Worm (Caenorhabditis elegans) whole organism, L2 larva: ENCODE results near the gene K08E3.2.

Experiments
- C34F6.9 ChIP-seq: fragments of 150-350 bp; optimal IDR thresholded peaks from 2 replicates; lab custom pipeline; 2014; ENCODE audit warnings: missing biosample characterization, missing genetic modification characterization
- F13H6.1 ChIP-seq: sonication (generic microtip); optimal IDR thresholded peaks from 2 replicates; lab custom pipeline; 2016; ENCODE audit warnings: missing genetic modification characterization, missing compliant biosample characterization
- Y55F3AM.14 ChIP-seq: fragments of 200-800 bp; sonication (Bioruptor generic); optimal IDR thresholded peaks from 2 replicates; lab custom pipeline; 2018; ENCODE audit warnings: mild to moderate bottlenecking, missing genetic modification characterization, missing compliant biosample characterization
- alr-1 ChIP-seq: fragments of 150-350 bp; optimal IDR thresholded peaks from 2 replicates; lab custom pipeline; 2014; ENCODE audit warnings: missing biosample characterization, missing genetic modification characterization
- ama-1 ChIP-seq: fragments of 150-350 bp; optimal IDR thresholded peaks from 2 replicates; lab custom pipeline; 2018; ENCODE audit warnings: inconsistent platforms
- blmp-1 ChIP-seq: sonication (generic microtip); optimal IDR thresholded peaks from 2 replicates; lab custom pipeline; 2017; ENCODE audit warnings: missing genetic modification characterization, mild to moderate bottlenecking, missing compliant biosample characterization, antibody characterized with exemption, moderate library complexity; ENCODE audit not compliant: insufficient read depth
- ceh-16 ChIP-seq: fragments of 150-350 bp; optimal IDR thresholded peaks from 2 replicates; lab custom pipeline; 2014; ENCODE audit warnings: missing biosample characterization, missing genetic modification characterization
- ceh-82 ChIP-seq: fragments of 150-350 bp; optimal IDR thresholded peaks from 2 replicates; lab custom pipeline; 2014; ENCODE audit warnings: missing biosample characterization, missing genetic modification characterization
- crh-2 ChIP-seq: sonication (generic microtip); optimal IDR thresholded peaks from 2 replicates; lab custom pipeline; 2017; ENCODE audit warnings: missing biosample characterization, missing genetic modification characterization
- egl-27 ChIP-seq: sonication (generic microtip); optimal IDR thresholded peaks from 3 replicates; lab custom pipeline; 2017; ENCODE audit warnings: missing biosample characterization, missing genetic modification reagents, missing genetic modification characterization
- elt-1 ChIP-seq: fragments of 150-350 bp; optimal IDR thresholded peaks from 2 replicates; lab custom pipeline; 2014; ENCODE audit warnings: missing biosample characterization, missing genetic modification characterization
- fos-1 ChIP-seq: fragments of 150-350 bp; optimal IDR thresholded peaks from 2 replicates; lab custom pipeline; 2014; ENCODE audit warnings: missing biosample characterization, missing genetic modification characterization
- gmeb-1 ChIP-seq: fragments of 150-350 bp; optimal IDR thresholded peaks from 2 replicates; lab custom pipeline; 2014; ENCODE audit warnings: missing biosample characterization, missing genetic modification characterization
- lin-11 ChIP-seq: fragments of 150-350 bp; sonication (generic microtip); optimal IDR thresholded peaks from 2 replicates; lab custom pipeline; 2014; ENCODE audit warnings: missing biosample characterization, missing genetic modification characterization, inconsistent platforms, mixed read lengths
- lin-39 ChIP-seq: fragments of 150-350 bp; optimal IDR thresholded peaks from 2 replicates; lab custom pipeline; 2014; ENCODE audit warnings: missing biosample characterization, missing genetic modification reagents, missing genetic modification characterization
- lsy-2 ChIP-seq, 2 experiments: fragments of 150-350 bp in 1 of 2; sonication (generic microtip) in 1 of 2; optimal IDR thresholded peaks; 2 replicates each; lab custom pipeline; 2014 to 2017; ENCODE audit warnings: missing biosample characterization in 2 of 2, missing genetic modification characterization in 2 of 2
- mbf-1 ChIP-seq: sonication (generic microtip); optimal IDR thresholded peaks from 2 replicates; lab custom pipeline; 2017; ENCODE audit warnings: missing biosample characterization, missing genetic modification characterization
- mdl-1 ChIP-seq, 2 experiments: fragments of 150-350 bp in 1 of 2; sonication (generic microtip) in 1 of 2; optimal IDR thresholded peaks; 2 replicates each; lab custom pipeline; 2017; ENCODE audit warnings: missing biosample characterization in 2 of 2, missing genetic modification characterization in 2 of 2
- nhr-11 ChIP-seq: fragments of 150-350 bp; optimal IDR thresholded peaks from 2 replicates; lab custom pipeline; 2014; ENCODE audit warnings: missing biosample characterization, missing genetic modification characterization
- nhr-129 ChIP-seq: fragments of 150-350 bp; optimal IDR thresholded peaks from 2 replicates; lab custom pipeline; 2014; ENCODE audit warnings: missing biosample characterization, missing genetic modification characterization
- nhr-21 ChIP-seq: fragments of 150-350 bp; optimal IDR thresholded peaks from 2 replicates; lab custom pipeline; 2014; ENCODE audit warnings: missing biosample characterization, missing genetic modification characterization
- nhr-23 ChIP-seq: fragments of 150-350 bp; optimal IDR thresholded peaks from 2 replicates; lab custom pipeline; 2014; ENCODE audit warnings: missing biosample characterization, missing genetic modification reagents, missing genetic modification characterization
- nhr-25 ChIP-seq: fragments of 150-350 bp; sonication (generic microtip); optimal IDR thresholded peaks from 3 replicates; lab custom pipeline; 2014; ENCODE audit warnings: missing biosample characterization, missing genetic modification characterization
- nhr-6 ChIP-seq: fragments of 150-350 bp; optimal IDR thresholded peaks from 2 replicates; lab custom pipeline; 2014; ENCODE audit warnings: missing biosample characterization, missing genetic modification characterization
- nhr-77 ChIP-seq: fragments of 150-350 bp; optimal IDR thresholded peaks from 2 replicates; lab custom pipeline; 2014; ENCODE audit warnings: missing biosample characterization, missing genetic modification characterization
- skn-1 ChIP-seq: sonication (generic microtip); optimal IDR thresholded peaks from 2 replicates; lab custom pipeline; 2017; ENCODE audit warnings: missing biosample characterization, missing genetic modification characterization
- sma-3 ChIP-seq: sonication (generic microtip); optimal IDR thresholded peaks from 2 replicates; lab custom pipeline; 2016; ENCODE audit warnings: missing genetic modification reagents, missing genetic modification characterization, missing compliant biosample characterization
- sma-9 ChIP-seq, 2 experiments: fragments of 150-350 bp in 1 of 2; sonication (generic microtip) in 1 of 2; optimal IDR thresholded peaks; 2 replicates each; lab custom pipeline; 2014 to 2016; ENCODE audit warnings: missing genetic modification characterization in 2 of 2, mild to moderate bottlenecking in 1 of 2, missing biosample characterization in 1 of 2, missing compliant biosample characterization in 1 of 2, missing genetic modification reagents in 1 of 2, moderate library complexity in 1 of 2
- snpc-4 ChIP-seq: fragments of 150-350 bp; optimal IDR thresholded peaks from 2 replicates; lab custom pipeline; 2014; ENCODE audit warnings: missing biosample characterization, missing genetic modification characterization
- unc-55 ChIP-seq: fragments of 150-350 bp; sonication (generic microtip); optimal IDR thresholded peaks from 3 replicates; lab custom pipeline; 2014; ENCODE audit warnings: missing biosample characterization, missing genetic modification reagents, missing genetic modification characterization
- unc-62 ChIP-seq: fragments of 150-350 bp; optimal IDR thresholded peaks from 2 replicates; lab custom pipeline; 2014; ENCODE audit warnings: missing biosample characterization, missing genetic modification reagents, missing genetic modification characterization
- zag-1 ChIP-seq: fragments of 150-350 bp; optimal IDR thresholded peaks from 2 replicates; lab custom pipeline; 2014; ENCODE audit warnings: missing biosample characterization, missing genetic modification characterization
- ztf-11 ChIP-seq: sonication (generic microtip); optimal IDR thresholded peaks from 2 replicates; lab custom pipeline; 2017; ENCODE audit warnings: missing biosample characterization, missing genetic modification characterization
- ztf-4 ChIP-seq: fragments of 150-350 bp; optimal IDR thresholded peaks from 2 replicates; lab custom pipeline; 2014; ENCODE audit warnings: missing biosample characterization, missing genetic modification characterization

K08E3.2 gene

DNA sequence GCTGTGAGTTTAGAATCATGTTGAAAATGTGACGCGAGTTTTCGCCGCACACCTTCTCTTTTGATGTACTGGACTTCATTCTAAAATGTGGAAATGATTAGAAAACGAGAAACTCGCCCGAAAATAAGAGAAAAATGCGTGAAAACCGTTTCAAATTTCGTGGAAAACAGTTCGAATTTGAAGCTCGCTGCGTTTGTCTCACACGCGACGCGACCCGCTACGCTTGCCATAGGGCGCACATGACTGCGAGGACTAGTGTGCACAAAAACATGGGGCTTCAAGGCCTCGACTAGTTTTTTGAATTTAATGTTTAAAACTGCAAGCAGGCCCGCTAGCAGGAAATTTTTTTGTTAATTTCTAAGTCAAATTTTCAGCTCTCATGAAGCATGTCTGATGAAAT lies 22.7 kb upstream of the K08E3.2 start, which contains the start of the genes cyk-4 and pdr-1 (continued):
- TF ChIP-seq blmp-1 (peak; percentile 30), elt-1 (tag; lab: Kevin White, UChicago) (no peak), snpc-4 (no peak), skn-1 (tag; lab: Kevin White, UChicago) (no peak), C34F6.9 (peak; percentile 76), F13H6.1 (no peak), sma-9 (GFP tag; optimal IDR thresholded peaks at IDR 0.05; lab: Kevin White, UChicago) (no peak), sma-9 (tag; optimal IDR thresholded peaks at IDR 0.05; lab: Kevin White, UChicago) (no peak), lin-11 (tag; lab: Kevin White, UChicago) (peak; percentile 44), mdl-1 (tag; optimal IDR thresholded peaks at IDR 0.05; lab: Kevin White, UChicago) (no peak), crh-2 (tag; lab: Kevin White, UChicago) (peak; percentile 57), lin-39 (tag; lab: Kevin White, UChicago) (no peak), unc-62 (no peak), egl-27 (no peak), fos-1 (tag; lab: Kevin White, UChicago) (no peak), unc-55 (peak; percentile 77), nhr-6 (tag; lab: Kevin White, UChicago) (no peak), alr-1 (tag; lab: Kevin White, UChicago) (no peak), nhr-21 (tag; lab: Kevin White, UChicago) (no peak), zag-1 (tag; lab: Kevin White, UChicago) (no peak)

DNA sequence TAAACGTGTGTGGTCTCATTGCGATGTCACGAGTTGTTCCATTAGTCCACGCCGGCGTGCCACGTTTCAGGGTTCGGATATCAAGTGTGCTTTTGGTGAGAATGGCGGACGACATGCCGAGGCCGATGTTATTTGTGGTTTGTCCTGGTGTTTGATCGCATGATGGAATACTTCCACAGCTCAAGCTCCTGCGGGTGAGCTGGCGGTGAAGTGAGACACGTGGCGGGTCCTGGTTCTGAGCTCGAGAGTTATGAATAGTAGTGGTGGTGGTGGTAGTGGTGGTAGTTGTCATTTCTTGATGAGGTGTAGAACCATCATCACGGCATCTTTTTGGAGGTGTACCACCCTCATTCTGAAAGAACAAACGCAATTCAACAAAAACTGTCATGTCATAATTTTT lies 21.5 kb upstream of the K08E3.2 start:
- TF ChIP-seq Y55F3AM.14 (GFP tag; lab: Kevin White, UChicago) (no peak), skn-1 (tag; lab: Kevin White, UChicago) (no peak), nhr-77 (no peak), nhr-21 (tag; lab: Kevin White, UChicago) (no peak), ztf-4 (tag; lab: Kevin White, UChicago) (no peak), nhr-23 (tag; lab: Kevin White, UChicago) (no peak), lin-39 (tag; lab: Kevin White, UChicago) (no peak), ceh-16 (tag; lab: Kevin White, UChicago) (no peak), nhr-11 (tag; lab: Kevin White, UChicago) (no peak), mdl-1 (tag; optimal IDR thresholded peaks at IDR 0.05; lab: Kevin White, UChicago) (no peak), egl-27 (no peak), mbf-1 (tag; lab: Kevin White, UChicago) (no peak)

DNA sequence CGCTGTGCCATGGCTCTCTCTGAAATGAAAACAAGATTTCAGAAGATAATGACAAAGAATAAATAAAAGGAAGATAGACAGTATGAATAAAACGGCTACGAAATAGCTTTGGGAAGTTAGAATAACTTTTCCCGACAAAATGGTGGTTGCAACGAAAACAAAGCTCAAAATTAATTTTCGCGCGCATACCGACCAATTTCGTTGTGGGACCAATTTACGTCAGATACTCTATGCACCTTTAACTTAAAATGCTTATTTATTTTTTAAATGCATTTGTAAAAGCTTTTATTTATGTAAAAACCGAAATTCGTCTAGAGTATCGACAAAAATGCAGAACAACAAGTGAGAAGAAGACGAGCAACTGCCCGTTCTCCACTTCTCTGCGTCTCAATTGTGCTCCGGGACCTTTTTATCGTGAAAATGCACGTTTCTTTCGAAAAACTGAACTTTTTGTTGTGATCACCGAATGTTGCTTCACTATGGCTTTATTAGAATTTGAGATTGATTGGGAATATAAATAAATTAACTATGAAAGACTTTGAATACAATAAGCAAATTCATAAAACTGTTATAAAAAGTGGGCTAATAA lies 19.7 kb upstream of the K08E3.2 start, which contains the start of gene rml-1:
Gene rml-1, minus strand, starts transcription at position 19 of the 589 bp plus-strand sequence.
- TF ChIP-seq gmeb-1 (no peak), fos-1 (tag; lab: Kevin White, UChicago) (no peak), unc-55 (peak; percentile 45), ama-1 (lab: Kevin White, UChicago) (no peak), nhr-21 (tag; lab: Kevin White, UChicago) (no peak), nhr-129 (tag; lab: Kevin White, UChicago) (peak; percentile 12), C34F6.9 (peak; percentile 37), nhr-6 (tag; lab: Kevin White, UChicago) (no peak), skn-1 (tag; lab: Kevin White, UChicago) (no peak), F13H6.1 (no peak)

DNA sequence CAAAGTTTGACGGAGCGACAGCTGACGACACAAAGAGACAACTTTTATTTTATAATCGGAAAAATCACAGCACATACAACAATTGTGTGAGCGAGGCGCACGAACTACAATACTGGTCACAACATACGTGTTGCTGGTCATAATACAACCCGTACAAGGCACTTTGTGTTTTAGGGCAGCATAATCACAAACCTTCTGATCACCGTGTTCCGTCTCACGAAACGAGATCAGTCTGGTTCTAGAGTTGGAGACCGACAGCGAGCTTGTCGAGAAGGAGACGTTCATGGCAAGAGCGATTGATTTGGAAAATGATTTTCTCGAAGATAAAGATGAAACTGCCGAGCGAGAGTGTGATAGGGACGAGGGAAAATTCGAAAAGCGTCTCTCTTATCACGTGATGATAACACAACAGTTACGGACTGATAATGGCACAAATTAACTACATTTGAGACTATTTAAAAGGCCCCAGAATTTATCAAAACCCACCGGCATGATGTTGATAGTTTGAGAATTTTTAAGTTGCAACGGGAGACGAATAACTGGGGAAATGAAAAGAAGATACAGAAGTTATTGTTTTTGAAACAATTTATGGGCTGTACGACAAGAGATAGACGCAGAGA lies 18.3 kb upstream of the K08E3.2 start:
- peak; percentile 37 for TF ChIP-seq F13H6.1
- no peak for TF ChIP-seq ztf-11
- TF ChIP-seq egl-27, result no peak
- peak; percentile 73 for TF ChIP-seq fos-1 (tag; lab: Kevin White, UChicago)
- TF ChIP-seq gmeb-1, result peak; percentile 39
- peak; percentile 12 for TF ChIP-seq nhr-25
- peak; percentile 62 for TF ChIP-seq sma-9 (GFP tag; optimal IDR thresholded peaks at IDR 0.05; lab: Kevin White, UChicago)
- no peak for TF ChIP-seq sma-9 (tag; optimal IDR thresholded peaks at IDR 0.05; lab: Kevin White, UChicago)
- no peak for TF ChIP-seq nhr-77
- no peak for TF ChIP-seq ceh-82 (tag; lab: Kevin White, UChicago)
- peak; percentile 28 for TF ChIP-seq nhr-129 (tag; lab: Kevin White, UChicago)
- peak; percentile 27 for TF ChIP-seq sma-3 (GFP tag; lab: Kevin White, UChicago)
- peak; percentile 39 for TF ChIP-seq crh-2 (tag; lab: Kevin White, UChicago)
- peak in 1 of 2 experiments; percentile 3 for TF ChIP-seq lsy-2 (tag; optimal IDR thresholded peaks at IDR 0.05; lab: Kevin White, UChicago)
- peak; percentile 23 for TF ChIP-seq nhr-21 (tag; lab: Kevin White, UChicago)
- TF ChIP-seq, all 48 proteins: peak for 10
